Worm (Caenorhabditis elegans) whole organism, young adult: Measurements from ENCODE around the gene srh-2.

Source experiments
- B0336.3 ChIP-seq: fragments of 200-800 bp; sonication (Bioruptor generic); IDR thresholded peaks from 2 replicates; pipeline ENCODE4 v1.3.6; 2022; ENCODE audit warnings: missing genetic modification characterization, missing compliant biosample characterization
- C17E4.6 ChIP-seq: fragments of 200-800 bp; sonication (Bioruptor generic); IDR thresholded peaks from 2 replicates; pipeline ENCODE4 v1.3.6; 2022; ENCODE audit warnings: missing genetic modification reagents, missing genetic modification characterization, missing compliant biosample characterization
- F52B5.7 ChIP-seq: sonication (generic microtip); optimal IDR thresholded peaks from 2 replicates; lab custom pipeline; 2016; ENCODE audit warnings: mild to moderate bottlenecking, missing genetic modification characterization, missing compliant biosample characterization
- K11D2.4 ChIP-seq: fragments of 200-800 bp; sonication (Bioruptor generic); IDR thresholded peaks from 2 replicates; pipeline ENCODE4 v1.3.6; 2022; ENCODE audit warnings: missing genetic modification reagents, missing genetic modification characterization, missing compliant biosample characterization
- T07F8.4 ChIP-seq: sonication (generic microtip); optimal IDR thresholded peaks from 2 replicates; lab custom pipeline; 2016; ENCODE audit warnings: mild to moderate bottlenecking, missing genetic modification characterization, moderate library complexity, missing compliant biosample characterization
- T26A5.8 ChIP-seq: sonication (generic microtip); optimal IDR thresholded peaks from 2 replicates; lab custom pipeline; 2016; ENCODE audit warnings: missing genetic modification characterization, missing compliant biosample characterization
- Y67H2A.10 ChIP-seq: fragments of 200-800 bp; sonication (Bioruptor generic); conservative IDR thresholded peaks from 2 replicates; pipeline ENCODE4 v1.3.6; 2022; ENCODE audit warnings: missing genetic modification reagents, missing genetic modification characterization, missing compliant biosample characterization
- akir-1 ChIP-seq: fragments of 200-800 bp; sonication (Bioruptor generic); optimal IDR thresholded peaks from 2 replicates; lab custom pipeline; 2018; ENCODE audit warnings: mild to moderate bottlenecking, missing genetic modification characterization, moderate library complexity, missing compliant biosample characterization
- ama-1 ChIP-seq, 3 experiments: fragments of 150-350 bp in 1 of 3; sonication (generic microtip) in 2 of 3; optimal IDR thresholded peaks; 2 replicates each; lab custom pipeline; 2014 to 2018; ENCODE audit warnings: missing biosample characterization in 2 of 3, missing genetic modification characterization in 2 of 3, missing genetic modification reagents in 2 of 3
- aptf-3 ChIP-seq: fragments of 200-800 bp; sonication (Bioruptor generic); IDR thresholded peaks from 2 replicates; pipeline ENCODE4 v1.3.6; 2022; ENCODE audit warnings: missing genetic modification characterization, missing compliant biosample characterization
- atf-7 ChIP-seq: sonication (generic microtip); optimal IDR thresholded peaks from 2 replicates; lab custom pipeline; 2017; ENCODE audit warnings: mild to moderate bottlenecking, missing genetic modification characterization, missing compliant biosample characterization
- athp-1 ChIP-seq: sonication (generic microtip); optimal IDR thresholded peaks from 2 replicates; lab custom pipeline; 2017; ENCODE audit warnings: mild to moderate bottlenecking, missing genetic modification characterization, missing compliant biosample characterization
- attf-5 ChIP-seq: fragments of 200-800 bp; sonication (Bioruptor generic); optimal IDR thresholded peaks from 2 replicates; lab custom pipeline; 2018; ENCODE audit warnings: mild to moderate bottlenecking, missing genetic modification characterization, missing compliant biosample characterization
- bed-1 ChIP-seq: fragments of 200-800 bp; sonication (Bioruptor generic); IDR thresholded peaks from 2 replicates; pipeline ENCODE4 v1.3.6; 2022; ENCODE audit warnings: missing genetic modification reagents, missing genetic modification characterization, missing compliant biosample characterization
- cebp-2 ChIP-seq: fragments of 200-800 bp; sonication (Bioruptor generic); IDR thresholded peaks from 2 replicates; pipeline ENCODE4 v1.3.6; 2022; ENCODE audit warnings: missing genetic modification characterization, missing compliant biosample characterization
- ceh-27 ChIP-seq: fragments of 200-800 bp; sonication (Bioruptor generic); optimal IDR thresholded peaks from 2 replicates; lab custom pipeline; 2018; ENCODE audit warnings: mild to moderate bottlenecking, missing genetic modification characterization, moderate library complexity, missing compliant biosample characterization
- die-1 ChIP-seq: sonication (generic microtip); optimal IDR thresholded peaks from 2 replicates; lab custom pipeline; 2016; ENCODE audit warnings: missing genotype, mild to moderate bottlenecking, missing genetic modification characterization, missing compliant biosample characterization
- efl-1 ChIP-seq: fragments of 150-350 bp; optimal IDR thresholded peaks from 2 replicates; lab custom pipeline; 2014; ENCODE audit warnings: missing biosample characterization, missing genetic modification reagents, missing genetic modification characterization
- egl-18 ChIP-seq: fragments of 200-800 bp; sonication (Bioruptor generic); IDR thresholded peaks from 2 replicates; pipeline ENCODE4 v1.3.6; 2022; ENCODE audit warnings: missing genetic modification reagents, missing genetic modification characterization, missing compliant biosample characterization
- egl-44 ChIP-seq: fragments of 200-800 bp; sonication (Bioruptor generic); IDR thresholded peaks from 2 replicates; pipeline ENCODE4 v1.3.6; 2022; ENCODE audit warnings: missing genetic modification reagents, missing genetic modification characterization, missing compliant biosample characterization
- gei-17 ChIP-seq: fragments of 200-800 bp; sonication (Bioruptor generic); optimal IDR thresholded peaks from 2 replicates; lab custom pipeline; 2018; ENCODE audit warnings: mild to moderate bottlenecking, missing genetic modification characterization, missing compliant biosample characterization
- hlh-12 ChIP-seq: sonication (generic microtip); optimal IDR thresholded peaks from 2 replicates; lab custom pipeline; 2016; ENCODE audit warnings: missing genetic modification characterization, missing compliant biosample characterization
- hmg-20 ChIP-seq: fragments of 200-800 bp; sonication (Bioruptor generic); IDR thresholded peaks from 2 replicates; pipeline ENCODE4 v1.3.6; 2022; ENCODE audit warnings: missing genetic modification reagents, missing genetic modification characterization, missing compliant biosample characterization
- hsf-1 ChIP-seq: fragments of 200-800 bp; sonication (Bioruptor generic); IDR thresholded peaks from 2 replicates; pipeline ENCODE4 v1.3.6; 2022; ENCODE audit warnings: missing genetic modification reagents, missing genetic modification characterization, missing compliant biosample characterization
- lag-1 ChIP-seq: fragments of 200-800 bp; sonication (Bioruptor generic); IDR thresholded peaks from 2 replicates; pipeline ENCODE4 v1.3.6; 2022; ENCODE audit warnings: missing genetic modification reagents, missing genetic modification characterization, missing compliant biosample characterization
- let-526 ChIP-seq: fragments of 200-800 bp; sonication (Bioruptor generic); IDR thresholded peaks from 2 replicates; pipeline ENCODE4 v1.3.6; 2022; ENCODE audit warnings: missing genetic modification reagents, missing genetic modification characterization, missing compliant biosample characterization
- lin-26 ChIP-seq: fragments of 200-800 bp; sonication (Bioruptor generic); IDR thresholded peaks from 2 replicates; pipeline ENCODE4 v1.3.6; 2022; ENCODE audit warnings: missing genetic modification reagents, missing genetic modification characterization, missing compliant biosample characterization
- lin-35 ChIP-seq, 3 experiments: fragments of 150-350 bp in 2 of 3; sonication (generic microtip) in 1 of 3; optimal IDR thresholded peaks; 2 replicates each; lab custom pipeline; 2014 to 2018; ENCODE audit warnings: missing biosample characterization in 3 of 3, missing genetic modification characterization in 3 of 3, missing genetic modification reagents in 3 of 3
- mcd-1 ChIP-seq: fragments of 200-800 bp; sonication (Bioruptor generic); IDR thresholded peaks from 2 replicates; pipeline ENCODE4 v1.3.6; 2022; ENCODE audit warnings: missing genetic modification reagents, missing genetic modification characterization, missing compliant biosample characterization
- mel-28 ChIP-seq: sonication (generic microtip); optimal IDR thresholded peaks from 2 replicates; lab custom pipeline; 2016; ENCODE audit warnings: borderline replicate concordance, mild to moderate bottlenecking, missing genetic modification characterization, missing compliant biosample characterization
- mes-4 ChIP-seq: sonication (generic microtip); optimal IDR thresholded peaks from 2 replicates; lab custom pipeline; 2016; ENCODE audit warnings: missing genotype, missing genetic modification characterization, missing compliant biosample characterization
- mxl-1 ChIP-seq: sonication (generic microtip); optimal IDR thresholded peaks from 2 replicates; lab custom pipeline; 2016; ENCODE audit warnings: missing genetic modification characterization, missing compliant biosample characterization
- nhr-120 ChIP-seq: fragments of 200-800 bp; sonication (Bioruptor generic); IDR thresholded peaks from 2 replicates; pipeline ENCODE4 v1.3.6; 2022; ENCODE audit warnings: missing genetic modification characterization, missing compliant biosample characterization
- nhr-27 ChIP-seq: fragments of 200-800 bp; sonication (Bioruptor generic); optimal IDR thresholded peaks from 2 replicates; lab custom pipeline; 2018; ENCODE audit warnings: mild to moderate bottlenecking, missing genetic modification characterization, moderate library complexity, missing compliant biosample characterization
- nhr-80 ChIP-seq: sonication (generic microtip); optimal IDR thresholded peaks from 2 replicates; lab custom pipeline; 2016; ENCODE audit warnings: missing genetic modification characterization, missing compliant biosample characterization
- pbrm-1 ChIP-seq: fragments of 200-800 bp; sonication (Bioruptor generic); IDR thresholded peaks from 2 replicates; pipeline ENCODE4 v1.3.6; 2022; ENCODE audit warnings: missing genetic modification reagents, missing genetic modification characterization, missing compliant biosample characterization
- pha-4 ChIP-seq: fragments of 150-350 bp; sonication (generic microtip); optimal IDR thresholded peaks from 2 replicates; lab custom pipeline; 2014; ENCODE audit warnings: missing biosample characterization, missing genetic modification reagents, missing genetic modification characterization
- rec-8 ChIP-seq, 2 experiments: sonication (generic microtip); optimal IDR thresholded peaks; 2 replicates each; lab custom pipeline; 2016; ENCODE audit warnings: mild to moderate bottlenecking in 2 of 2, missing genetic modification characterization in 2 of 2, missing genetic modification reagents in 2 of 2, missing genotype in 2 of 2, missing biosample characterization in 1 of 2, missing compliant biosample characterization in 1 of 2, moderate library complexity in 1 of 2
- rpc-1 ChIP-seq, 2 experiments: fragments of 150-350 bp in 1 of 2; sonication (generic microtip) in 1 of 2; optimal IDR thresholded peaks; 2 replicates each; lab custom pipeline; 2014 to 2018; ENCODE audit warnings: missing biosample characterization in 1 of 2, missing genetic modification characterization in 1 of 2, missing genetic modification reagents in 1 of 2, missing genotype in 1 of 2
- sea-2 ChIP-seq: fragments of 200-800 bp; sonication (Bioruptor generic); IDR thresholded peaks from 2 replicates; pipeline ENCODE4 v1.3.6; 2022; ENCODE audit warnings: missing genetic modification characterization, missing compliant biosample characterization
- snpc-1.1 ChIP-seq: sonication (generic microtip); optimal IDR thresholded peaks from 2 replicates; lab custom pipeline; 2017; ENCODE audit warnings: missing genetic modification characterization, mild to moderate bottlenecking, missing compliant biosample characterization, antibody characterized with exemption, moderate library complexity, missing genotype, missing genetic modification reagents; ENCODE audit not compliant: insufficient read depth
- snpc-3.4 ChIP-seq: sonication (generic microtip); optimal IDR thresholded peaks from 2 replicates; lab custom pipeline; 2017; ENCODE audit warnings: missing genetic modification characterization, mild to moderate bottlenecking, missing compliant biosample characterization, antibody characterized with exemption, moderate library complexity, missing genotype, missing genetic modification reagents
- snpc-4 ChIP-seq, 5 experiments: fragments of 150-350 bp in 1 of 5; sonication (generic microtip) in 4 of 5; optimal IDR thresholded peaks; 2 replicates each; lab custom pipeline; 2014 to 2018; ENCODE audit warnings: missing genetic modification characterization in 5 of 5, missing biosample characterization in 3 of 5, antibody characterized with exemption in 2 of 5, mild to moderate bottlenecking in 2 of 5, missing compliant biosample characterization in 2 of 5, missing genotype in 2 of 5, moderate library complexity in 2 of 5, missing genetic modification reagents in 1 of 5
- somi-1 ChIP-seq: fragments of 200-800 bp; sonication (Bioruptor generic); optimal IDR thresholded peaks from 2 replicates; lab custom pipeline; 2018; ENCODE audit warnings: mild to moderate bottlenecking, missing genetic modification characterization, missing compliant biosample characterization
- ztf-26 ChIP-seq: sonication (generic microtip); optimal IDR thresholded peaks from 2 replicates; lab custom pipeline; 2017; ENCODE audit warnings: missing genetic modification characterization, missing compliant biosample characterization
- ztf-28 ChIP-seq: fragments of 200-800 bp; sonication (Bioruptor generic); IDR thresholded peaks from 2 replicates; pipeline ENCODE4 v1.3.6; 2022; ENCODE audit warnings: missing genetic modification reagents, missing genetic modification characterization, missing compliant biosample characterization
- ztf-6 ChIP-seq: fragments of 200-800 bp; sonication (Bioruptor generic); IDR thresholded peaks from 2 replicates; pipeline ENCODE4 v1.3.6; 2022; ENCODE audit warnings: missing genetic modification reagents, missing genetic modification characterization, missing compliant biosample characterization

Gene srh-2

ce11 chrV:723895-724352, 4.2 kb upstream of the srh-2 start, which contains the start of gene fbxb-72:
Gene fbxb-72 (minus strand): TSS chrV:723952.
- TF ChIP-seq hlh-12 (tag; lab: Kevin White, UChicago) (no peak), nhr-27 (peak; percentile 5), die-1 (no peak), lag-1 (no peak), atf-7 (tag; lab: Kevin White, UChicago) (peak; percentile 66), nhr-80 (peak; percentile 39), rec-8 (tag; optimal IDR thresholded peaks at IDR 0.05; lab: Kevin White, UChicago) (no peak), ztf-26 (tag; lab: Kevin White, UChicago) (peak; percentile 68), ztf-28 (GFP tag; lab: Robert Waterston, UW) (no peak), ceh-27 (GFP tag; lab: Kevin White, UChicago) (peak; percentile 22), attf-5 (peak; percentile 29), let-526 (GFP tag; lab: Robert Waterston, UW) (0 out of 2 replicates have a peak, but pooled peaks have one; percentile 11), snpc-3.4 (tag; lab: Kevin White, UChicago) (no peak), rpc-1 (optimal IDR thresholded peaks at IDR 0.05; lab: Kevin White, UChicago) (no peak), rpc-1 (tag; optimal IDR thresholded peaks at IDR 0.05; lab: Kevin White, UChicago) (no peak), mxl-1 (tag; lab: Kevin White, UChicago) (no peak), mel-28 (tag; lab: Kevin White, UChicago) (no peak), efl-1 (GFP tag; lab: Kevin White, UChicago) (no peak), C17E4.6 (GFP tag; lab: Robert Waterston, UW) (no peak), mes-4 (tag; lab: Kevin White, UChicago) (no peak), lin-26 (GFP tag; lab: Robert Waterston, UW) (peak; percentile 32; the same call in 1 of the 2 replicates), K11D2.4 (GFP tag; lab: Robert Waterston, UW) (peak; percentile 78), pha-4 (peak; percentile 94), akir-1 (GFP tag; lab: Kevin White, UChicago) (peak; percentile 25), Y67H2A.10 (GFP tag; lab: Robert Waterston, UW) (no peak), snpc-1.1 (tag; lab: Kevin White, UChicago) (no peak), hmg-20 (GFP tag; lab: Robert Waterston, UW) (0 out of 2 replicates have a peak, but pooled peaks have one; percentile 3), cebp-2 (GFP tag; lab: Robert Waterston, UW) (no peak), hsf-1 (GFP tag; lab: Robert Waterston, UW) (peak; percentile 23; the same call in 1 of the 2 replicates), lin-35 (GFP tag; optimal IDR thresholded peaks at IDR 0.05; lab: Kevin White, UChicago) (peak in 1 of 3 experiments; percentile 77), ztf-6 (no peak), somi-1 (GFP tag; lab: Kevin White, UChicago) (peak; percentile 73), egl-18 (no peak), aptf-3 (no peak), snpc-4 (GFP tag; optimal IDR thresholded peaks at IDR 0.05; lab: Kevin White, UChicago) (no peak), snpc-4 (tag; optimal IDR thresholded peaks at IDR 0.05; lab: Kevin White, UChicago) (peak in 3 of 4 experiments; percentile 1 to 41 (median 34)), B0336.3 (GFP tag; lab: Robert Waterston, UW) (peak; percentile 77), F52B5.7 (tag; lab: Kevin White, UChicago) (peak; percentile 84), T07F8.4 (tag; lab: Kevin White, UChicago) (no peak), T26A5.8 (tag; lab: Kevin White, UChicago) (no peak), gei-17 (GFP tag; lab: Kevin White, UChicago) (peak; percentile 38), egl-44 (GFP tag; lab: Robert Waterston, UW) (no peak; the same call in 1 of the 2 replicates), bed-1 (no peak), ama-1 (optimal IDR thresholded peaks at IDR 0.05; lab: Kevin White, UChicago) (peak; percentile 96), ama-1 (GFP tag; optimal IDR thresholded peaks at IDR 0.05; lab: Kevin White, UChicago) (no peak), pbrm-1 (GFP tag; lab: Robert Waterston, UW) (peak; percentile 52), athp-1 (tag; lab: Kevin White, UChicago) (peak; percentile 74), nhr-120 (0 out of 2 replicates have a peak, but pooled peaks have one; percentile 59), sea-2 (GFP tag; lab: Robert Waterston, UW) (0 out of 2 replicates have a peak, but pooled peaks have one; percentile 9), mcd-1 (GFP tag; lab: Robert Waterston, UW) (peak; percentile 38; the same call in 1 of the 2 replicates)
